Worm (Caenorhabditis elegans) whole organism, mixed stage, embryonic: ENCODE measurements around the gene col-172.

Source experiments
- bed-3 ChIP-seq: fragments of 200-800 bp; sonication (Bioruptor generic); optimal IDR thresholded peaks from 3 replicates; lab custom pipeline; 2018; ENCODE audit warnings: mild to moderate bottlenecking, missing genetic modification characterization, moderate library complexity, missing compliant biosample characterization
- blmp-1 ChIP-seq: fragments of 150-350 bp; optimal IDR thresholded peaks from 2 replicates; lab custom pipeline; 2014; ENCODE audit warnings: missing biosample characterization, missing genetic modification characterization
- ceh-39 ChIP-seq: fragments of 150-350 bp; optimal IDR thresholded peaks from 2 replicates; lab custom pipeline; 2014; ENCODE audit warnings: missing biosample characterization, missing genetic modification characterization
- ceh-43 ChIP-seq: fragments of 200-800 bp; sonication (Bioruptor generic); optimal IDR thresholded peaks from 2 replicates; lab custom pipeline; 2018; ENCODE audit warnings: mild to moderate bottlenecking, missing genetic modification characterization, moderate library complexity, missing compliant biosample characterization
- ces-1 ChIP-seq: fragments of 150-350 bp; optimal IDR thresholded peaks from 2 replicates; lab custom pipeline; 2014; ENCODE audit warnings: missing biosample characterization, missing genetic modification reagents, missing genetic modification characterization
- cnd-1 ChIP-seq: fragments of 200-800 bp; sonication (Bioruptor generic); optimal IDR thresholded peaks from 2 replicates; lab custom pipeline; 2018; ENCODE audit warnings: mild to moderate bottlenecking, missing genetic modification characterization, missing compliant biosample characterization
- elt-3 ChIP-seq: fragments of 150-350 bp; optimal IDR thresholded peaks from 2 replicates; lab custom pipeline; 2014; ENCODE audit warnings: missing biosample characterization, missing genetic modification characterization
- flh-1 ChIP-seq: fragments of 200-800 bp; sonication (Bioruptor generic); optimal IDR thresholded peaks from 2 replicates; lab custom pipeline; 2018; ENCODE audit warnings: mild to moderate bottlenecking, missing genetic modification characterization, moderate library complexity, missing compliant biosample characterization
- ham-2 ChIP-seq: fragments of 200-800 bp; sonication (Bioruptor generic); optimal IDR thresholded peaks from 2 replicates; lab custom pipeline; 2018; ENCODE audit warnings: mild to moderate bottlenecking, missing genetic modification characterization, missing compliant biosample characterization
- hlh-1 ChIP-seq: fragments of 150-350 bp; optimal IDR thresholded peaks from 2 replicates; lab custom pipeline; 2014; ENCODE audit warnings: missing biosample characterization, missing genetic modification reagents, missing genetic modification characterization
- lin-13 ChIP-seq: fragments of 150-350 bp; optimal IDR thresholded peaks from 2 replicates; lab custom pipeline; 2014; ENCODE audit warnings: missing biosample characterization, missing genetic modification characterization
- lin-32 ChIP-seq: fragments of 200-800 bp; sonication (Bioruptor generic); optimal IDR thresholded peaks from 2 replicates; lab custom pipeline; 2018; ENCODE audit warnings: mild to moderate bottlenecking, missing genetic modification characterization, missing compliant biosample characterization
- lsy-2 ChIP-seq: fragments of 150-350 bp; optimal IDR thresholded peaks from 2 replicates; lab custom pipeline; 2014; ENCODE audit warnings: missing biosample characterization, missing genetic modification characterization
- mab-5 ChIP-seq: fragments of 150-350 bp; optimal IDR thresholded peaks from 2 replicates; lab custom pipeline; 2014; ENCODE audit warnings: missing biosample characterization, missing genetic modification characterization
- mep-1 ChIP-seq: fragments of 150-350 bp; optimal IDR thresholded peaks from 2 replicates; lab custom pipeline; 2017; ENCODE audit warnings: missing biosample characterization, missing genetic modification reagents, missing genetic modification characterization, inconsistent platforms
- mls-2 ChIP-seq: sonication (generic microtip); optimal IDR thresholded peaks from 2 replicates; lab custom pipeline; 2016; ENCODE audit warnings: mild to moderate bottlenecking, missing genetic modification characterization, moderate library complexity, missing compliant biosample characterization
- nhr-12 ChIP-seq: fragments of 150-350 bp; optimal IDR thresholded peaks from 2 replicates; lab custom pipeline; 2014; ENCODE audit warnings: missing biosample characterization, missing genetic modification characterization
- nhr-2 ChIP-seq: fragments of 150-350 bp; optimal IDR thresholded peaks from 2 replicates; lab custom pipeline; 2014; ENCODE audit warnings: missing biosample characterization, missing genetic modification characterization
- nhr-237 ChIP-seq: fragments of 150-350 bp; optimal IDR thresholded peaks from 2 replicates; lab custom pipeline; 2014; ENCODE audit warnings: missing biosample characterization, missing genetic modification characterization
- nhr-28 ChIP-seq: fragments of 150-350 bp; optimal IDR thresholded peaks from 2 replicates; lab custom pipeline; 2014; ENCODE audit warnings: missing biosample characterization, missing genetic modification characterization
- nhr-76 ChIP-seq: sonication (generic microtip); optimal IDR thresholded peaks from 2 replicates; lab custom pipeline; 2017; ENCODE audit warnings: missing biosample characterization, missing genetic modification characterization
- pha-4 ChIP-seq: fragments of 150-350 bp; optimal IDR thresholded peaks from 2 replicates; lab custom pipeline; 2018; ENCODE audit warnings: missing biosample characterization, missing genetic modification reagents, missing genetic modification characterization
- sem-2 ChIP-seq: fragments of 200-800 bp; sonication (Bioruptor generic); optimal IDR thresholded peaks from 2 replicates; lab custom pipeline; 2018; ENCODE audit warnings: mild to moderate bottlenecking, missing genetic modification characterization, missing compliant biosample characterization
- snpc-4 ChIP-seq: fragments of 150-350 bp; optimal IDR thresholded peaks from 2 replicates; lab custom pipeline; 2014; ENCODE audit warnings: missing biosample characterization, missing genetic modification characterization
- sptf-1 ChIP-seq: sonication (generic microtip); optimal IDR thresholded peaks from 2 replicates; lab custom pipeline; 2017; ENCODE audit warnings: mild to moderate bottlenecking, missing genetic modification characterization, moderate library complexity, missing compliant biosample characterization
- unc-120 ChIP-seq: sonication (generic microtip); optimal IDR thresholded peaks from 2 replicates; lab custom pipeline; 2017; ENCODE audit warnings: missing genetic modification characterization, missing compliant biosample characterization; ENCODE audit not compliant: poor library complexity, severe bottlenecking
- unc-62 ChIP-seq: fragments of 150-350 bp; optimal IDR thresholded peaks from 2 replicates; lab custom pipeline; 2014; ENCODE audit warnings: missing biosample characterization, missing genetic modification reagents, missing genetic modification characterization
- zip-8 ChIP-seq: fragments of 150-350 bp; optimal IDR thresholded peaks from 2 replicates; lab custom pipeline; 2014; ENCODE audit warnings: missing biosample characterization, missing genetic modification characterization
- ztf-11 ChIP-seq: fragments of 150-350 bp; optimal IDR thresholded peaks from 2 replicates; lab custom pipeline; 2014; ENCODE audit warnings: missing biosample characterization, missing genetic modification characterization

col-172 gene

DNA sequence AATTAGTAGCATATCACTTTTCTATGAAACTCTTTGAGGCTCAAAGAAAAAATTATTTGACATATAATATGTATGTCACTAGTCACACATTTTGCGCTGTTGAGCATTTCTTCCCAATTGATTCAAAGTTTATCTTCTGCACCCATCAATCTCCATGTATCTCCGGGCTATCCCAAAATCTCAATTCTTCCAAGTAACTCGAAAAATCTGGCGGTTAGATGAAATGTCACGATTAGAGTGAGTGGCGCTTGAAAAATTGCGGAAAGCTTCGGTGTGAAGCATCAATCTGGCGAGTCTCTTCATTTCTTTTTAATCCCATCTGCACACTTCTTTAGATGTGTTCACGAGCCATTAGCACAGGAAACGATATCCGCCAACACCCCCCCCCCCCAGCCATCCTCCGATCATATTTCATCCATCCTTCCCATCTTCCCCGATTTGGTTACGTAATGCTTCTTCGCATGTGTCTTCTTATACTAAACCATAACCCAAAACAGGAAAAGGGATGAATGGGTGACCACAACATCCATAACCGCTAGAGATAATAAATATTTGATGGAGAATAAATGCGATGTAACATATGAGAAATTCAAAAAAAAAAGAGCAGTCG is 16.4 kb downstream of the col-172 start:
- TF ChIP-seq nhr-76 (tag; lab: Kevin White, UChicago), result no peak
- peak; percentile 56 for TF ChIP-seq zip-8
- no peak for TF ChIP-seq mab-5 (tag; lab: Kevin White, UChicago)
- TF ChIP-seq mls-2 (tag; lab: Kevin White, UChicago), result peak; percentile 34
- peak; percentile 17 for TF ChIP-seq lin-32 (GFP tag; lab: Kevin White, UChicago)
- no peak for TF ChIP-seq elt-3 (tag; lab: Kevin White, UChicago)

DNA sequence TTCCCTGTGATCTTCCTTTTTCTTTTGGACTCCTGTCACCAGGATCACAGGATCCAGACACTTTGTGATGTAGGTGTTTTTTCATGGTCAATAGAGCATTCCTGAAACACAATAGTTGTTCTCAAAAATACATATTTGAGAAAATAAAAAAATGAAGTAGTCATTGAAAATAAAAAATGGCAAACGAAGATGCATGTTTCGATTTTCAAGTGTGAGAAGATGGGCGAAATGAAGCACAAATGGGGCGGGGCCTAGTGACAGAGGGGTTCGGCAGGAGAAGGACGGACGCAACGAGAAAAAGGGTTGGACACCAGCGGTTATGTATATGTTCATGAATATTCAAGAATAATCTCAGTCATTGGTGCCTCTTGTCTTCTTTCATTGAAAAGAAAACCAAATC is 17.4 kb downstream of the col-172 start, which contains the start of gene F38B6.6:
Gene F38B6.6, minus strand, starts transcription at position 101 of the 400 bp plus-strand sequence.
- TF ChIP-seq cnd-1 (tag; lab: Kevin White, UChicago) (no peak), nhr-237 (tag; lab: Kevin White, UChicago) (no peak), mep-1 (no peak)
- TF ChIP-seq, all 35 proteins: peak for 0

DNA sequence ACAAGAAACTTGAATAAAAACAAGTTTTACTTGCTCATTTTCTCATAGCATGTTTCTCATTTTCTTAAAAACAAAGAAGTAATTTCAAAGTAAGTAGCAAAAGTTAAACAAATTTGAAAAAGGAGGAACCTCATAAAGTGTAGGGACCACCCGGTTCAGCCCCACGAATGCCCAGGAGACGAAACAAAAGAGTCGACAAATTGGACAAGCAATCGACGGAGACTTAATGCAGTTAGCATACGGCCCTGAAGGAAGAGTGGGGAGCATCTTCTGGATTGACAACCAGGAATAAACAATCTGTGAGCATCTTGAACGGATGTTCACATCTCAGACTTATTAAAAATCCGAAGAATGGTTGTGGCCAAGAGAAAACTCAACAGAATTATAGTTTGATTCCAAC is 19.0 kb downstream of the col-172 start:
- no peak for TF ChIP-seq ztf-11 (tag; lab: Kevin White, UChicago)
- TF ChIP-seq ces-1 (GFP tag; lab: Kevin White, UChicago), result peak; percentile 93

DNA sequence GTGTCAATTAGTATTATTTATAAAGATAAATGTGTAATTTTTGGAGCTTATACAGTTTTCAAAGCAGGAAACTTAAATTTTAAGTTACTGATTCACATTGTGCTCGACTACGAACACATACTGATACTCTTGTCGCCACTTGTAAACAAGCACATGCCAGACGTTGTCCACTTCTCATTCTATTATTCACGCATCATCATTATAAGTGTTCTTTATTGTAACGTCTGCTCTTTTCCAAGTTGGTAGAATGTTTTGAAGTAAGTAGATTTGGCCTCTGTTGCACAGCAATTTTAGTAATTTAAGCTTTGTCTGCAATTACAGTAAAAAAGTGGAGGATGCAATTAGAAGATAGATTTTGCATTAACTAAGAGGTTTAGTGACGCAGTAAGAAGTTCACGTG is 20.3 kb downstream of the col-172 start:
- TF ChIP-seq ces-1 (GFP tag; lab: Kevin White, UChicago), result peak; percentile 58
- TF ChIP-seq nhr-28 (tag; lab: Kevin White, UChicago), result no peak

DNA sequence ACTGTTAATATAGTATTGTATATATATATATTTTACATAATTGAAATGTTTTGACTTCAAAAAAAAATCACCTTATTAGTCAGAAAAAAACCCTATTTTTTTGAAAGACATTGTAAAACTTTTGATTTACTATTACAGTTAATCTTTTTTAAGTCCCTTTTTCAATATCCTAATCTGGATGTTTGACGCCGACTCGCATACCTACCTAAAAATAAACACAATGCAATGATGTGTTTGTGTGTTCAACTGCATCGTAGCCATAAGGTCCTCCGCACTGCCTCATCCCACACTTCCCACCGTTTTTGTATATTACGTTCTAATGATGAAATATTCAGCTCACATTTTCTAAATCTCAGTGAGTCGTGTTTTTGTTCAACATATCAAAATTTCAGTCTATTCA is 20.7 kb downstream of the col-172 start, which contains the start of gene F38B6.3:
Gene F38B6.3, plus strand, starts transcription at position 301 of the 400 bp plus-strand sequence.
- TF ChIP-seq unc-62 (GFP tag; lab: Kevin White, UChicago) (no peak), hlh-1 (tag; lab: Kevin White, UChicago) (no peak), ham-2 (GFP tag; lab: Kevin White, UChicago) (no peak), zip-8 (no peak), nhr-2 (no peak), blmp-1 (no peak), ceh-43 (GFP tag; lab: Kevin White, UChicago) (no peak)

DNA sequence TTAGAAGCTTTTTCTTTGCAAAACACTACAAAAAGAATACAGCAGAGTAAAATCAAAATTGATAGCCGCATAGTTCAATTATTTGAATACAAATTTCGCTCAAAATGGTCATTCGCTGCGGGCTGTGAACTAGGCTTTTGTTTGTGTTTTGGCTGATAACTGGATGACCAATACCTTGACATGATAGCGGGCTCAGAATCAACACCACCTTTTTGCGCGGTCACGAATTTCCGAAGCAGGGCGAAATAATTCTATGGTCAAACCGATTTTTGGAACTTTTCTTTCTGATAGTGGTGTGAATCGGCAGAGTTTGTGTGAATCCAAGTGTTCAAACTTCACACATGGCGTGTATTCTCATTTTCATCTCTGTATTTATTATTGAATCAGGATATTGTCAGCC is 25.6 kb downstream of the col-172 start, which contains the start of the genes F38B6.7 and F38B6.2:
Gene F38B6.7, minus strand, starts transcription at position 101 of the 400 bp plus-strand sequence.
Gene F38B6.2, plus strand, starts transcription at position 267 of the 400 bp plus-strand sequence.
- TF ChIP-seq bed-3 (GFP tag; lab: Kevin White, UChicago), result no peak
- no peak for TF ChIP-seq nhr-2
- no peak for TF ChIP-seq lsy-2 (tag; lab: Kevin White, UChicago)
- TF ChIP-seq nhr-237 (tag; lab: Kevin White, UChicago), result no peak

DNA sequence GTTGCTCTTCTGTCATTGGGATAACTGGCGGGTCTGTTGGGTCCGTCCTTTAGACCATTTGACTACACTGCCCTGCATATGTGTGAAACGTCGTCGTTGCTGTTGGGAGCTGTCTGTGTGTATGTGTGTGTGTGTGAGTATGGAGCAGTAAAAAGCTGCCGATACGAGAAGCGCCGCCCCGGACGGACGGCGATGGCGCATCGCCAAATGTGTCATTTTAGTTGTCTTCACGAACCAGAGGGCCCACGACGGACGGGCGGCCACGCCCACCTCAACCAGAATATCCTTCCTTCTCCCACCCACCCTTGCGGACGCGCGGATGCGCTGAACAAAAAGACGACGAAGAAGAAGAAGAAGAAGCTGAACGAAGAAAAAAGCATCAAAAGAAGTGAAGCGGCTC is 29.6 kb downstream of the col-172 start, which contains the start of gene acr-2:
Gene acr-2, plus strand, starts transcription at position 301 of the 400 bp plus-strand sequence.
- TF ChIP-seq cnd-1 (tag; lab: Kevin White, UChicago) (no peak), nhr-28 (tag; lab: Kevin White, UChicago) (no peak), snpc-4 (tag; lab: Kevin White, UChicago) (no peak), flh-1 (GFP tag; lab: Kevin White, UChicago) (no peak), ceh-39 (tag; lab: Kevin White, UChicago) (no peak), mls-2 (tag; lab: Kevin White, UChicago) (no peak), nhr-12 (tag; lab: Kevin White, UChicago) (no peak), bed-3 (GFP tag; lab: Kevin White, UChicago) (no peak), sem-2 (GFP tag; lab: Kevin White, UChicago) (no peak), lin-13 (tag; lab: Kevin White, UChicago) (no peak), nhr-2 (no peak), nhr-237 (tag; lab: Kevin White, UChicago) (no peak), sptf-1 (tag; lab: Kevin White, UChicago) (no peak), unc-120 (tag; lab: Kevin White, UChicago) (no peak), pha-4 (tag; lab: Kevin White, UChicago) (no peak), unc-62 (GFP tag; lab: Kevin White, UChicago) (no peak)
- TF ChIP-seq, all 35 proteins: peak for 0
